Fruit fly (Drosophila melanogaster): ENCODE data around the gene CG42249.

CG42249 gene

dm6 chrX:11108845-11109450 lies 12.9 kb downstream of the CG42249 start:
- no peak for TF ChIP-seq CG17801 (GFP tag; optimal IDR thresholded peaks at IDR 0.05; ENCODE audit: partially characterized antibody)

dm6 chrX:11109670-11110069 lies 13.6 kb downstream of the CG42249 start:
- TF ChIP-seq CG17801 (GFP tag; optimal IDR thresholded peaks at IDR 0.05; ENCODE audit: partially characterized antibody) = no peak

DNA sequence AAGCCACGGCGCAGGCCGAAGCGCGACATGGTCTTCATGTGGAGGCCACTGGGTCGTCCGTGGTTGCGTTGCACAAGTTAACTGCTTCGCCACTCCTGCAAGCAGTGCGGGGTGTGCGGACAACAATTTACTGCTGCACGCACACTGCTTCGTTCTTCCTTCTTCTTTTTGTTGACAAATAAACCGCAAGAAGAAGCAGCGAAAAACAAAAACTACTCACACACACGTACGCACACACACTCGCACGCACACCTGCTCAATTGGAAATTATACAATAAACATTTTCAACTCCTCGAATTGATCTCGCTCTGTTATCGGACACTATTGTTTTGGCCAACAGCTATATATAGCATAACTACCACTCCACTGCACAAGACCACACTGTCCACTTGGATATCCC lies 27.5 kb downstream of the CG42249 start:
- TF ChIP-seq CG17801 (GFP tag; optimal IDR thresholded peaks at IDR 0.05; ENCODE audit: partially characterized antibody) = no peak

dm6 chrX:11124126-11124748 lies 28.2 kb downstream of the CG42249 start, which contains the start of gene CG11122:
CG11122 (minus strand) TSS chrX:11124726.
- TF ChIP-seq CG17801 (GFP tag; optimal IDR thresholded peaks at IDR 0.05; ENCODE audit: partially characterized antibody) = no peak

- TF ChIP-seq CG17801 (GFP tag; optimal IDR thresholded peaks at IDR 0.05; ENCODE audit: partially characterized antibody) = peak; percentile 41
Measured at dm6 chrX:11124749-11125508, 28.9 kb downstream of the CG42249 start, which contains the start of gene Rpt3. Rpt3 (plus strand) TSS chrX:11125101.

DNA sequence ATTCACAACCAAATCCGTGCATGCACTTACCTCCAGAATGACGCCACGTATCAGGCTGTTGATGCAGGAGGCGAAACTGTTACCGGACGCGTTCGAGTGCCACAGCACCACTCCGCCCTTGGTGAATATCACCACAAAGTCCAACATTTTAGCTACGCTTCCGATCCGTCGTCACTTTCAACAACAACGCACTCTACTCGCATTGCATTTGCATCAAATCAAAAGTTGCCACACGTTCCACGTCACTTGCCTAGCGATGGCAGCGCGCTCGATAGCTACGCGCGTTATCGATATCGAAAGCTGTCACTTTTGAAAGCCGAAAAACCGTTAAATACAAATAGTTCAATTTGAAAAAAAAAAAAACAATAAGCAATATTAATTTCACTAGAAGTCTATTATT lies 32.8 kb downstream of the CG42249 start, which contains the start of gene SrpRalpha:
TSS of gene SrpRalpha (minus strand) at position 260 of the 400 bp plus-strand sequence.
- peak; percentile 54 for TF ChIP-seq CG17801 (GFP tag; optimal IDR thresholded peaks at IDR 0.05; ENCODE audit: partially characterized antibody)

DNA sequence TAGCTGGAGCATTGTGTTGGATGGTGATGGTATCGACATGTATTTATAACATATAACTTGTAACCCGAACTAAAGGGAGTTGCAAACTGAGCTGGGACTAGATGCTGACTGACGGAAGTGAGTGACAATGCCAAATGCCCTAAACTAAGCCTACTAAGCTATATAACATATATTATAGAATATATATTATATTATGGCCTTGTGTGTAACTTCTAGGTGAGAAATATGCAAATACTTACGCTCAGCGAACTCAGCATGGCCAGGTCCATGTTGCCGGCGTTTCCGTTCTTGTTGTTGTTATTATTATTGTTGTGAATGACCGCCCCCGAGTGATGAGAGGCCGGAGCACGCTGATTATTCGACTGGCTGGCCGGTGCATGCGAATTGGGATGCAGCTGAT lies 36.2 kb downstream of the CG42249 start, which contains the start of gene CG44385:
TSS of gene CG44385 (minus strand) at position 101 of the 400 bp plus-strand sequence.
- no peak for TF ChIP-seq CG17801 (GFP tag; optimal IDR thresholded peaks at IDR 0.05; ENCODE audit: partially characterized antibody)

DNA sequence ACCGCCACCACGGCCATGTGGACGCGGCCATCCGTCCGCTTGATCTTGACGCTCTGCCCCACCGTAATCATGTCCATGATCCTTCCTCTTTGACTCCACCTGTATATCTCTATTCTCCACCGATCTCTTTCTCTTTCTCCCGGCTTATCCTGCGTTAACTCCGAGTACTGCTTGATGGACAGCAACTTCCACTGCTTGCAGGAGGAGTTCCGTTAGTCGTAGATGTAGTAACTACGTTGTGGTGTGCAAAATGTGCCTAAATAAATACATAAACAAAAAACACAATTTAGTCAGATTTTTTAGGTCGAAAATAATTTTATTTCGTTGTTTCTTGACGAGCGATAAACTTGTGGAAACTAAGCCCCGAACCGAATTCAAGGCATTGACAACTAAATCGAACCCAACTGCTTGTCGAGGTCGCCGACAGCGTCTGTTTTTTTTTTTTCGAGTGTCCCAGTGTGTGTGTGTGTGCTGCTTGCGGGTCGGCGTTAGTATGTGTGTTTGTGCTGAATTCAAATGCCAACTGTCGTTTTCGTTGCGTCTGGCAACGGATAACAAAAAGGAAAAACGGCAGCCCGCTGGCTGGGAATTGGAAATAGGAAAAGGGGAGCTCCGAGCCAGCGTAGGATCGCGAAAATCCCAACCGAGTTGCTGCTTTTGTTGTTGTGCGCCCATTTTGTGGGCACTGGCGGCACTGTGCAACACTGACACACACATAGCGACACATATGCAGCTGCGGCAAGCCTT lies 39.9 kb downstream of the CG42249 start:
- TF ChIP-seq CG17801 (GFP tag; optimal IDR thresholded peaks at IDR 0.05; ENCODE audit: partially characterized antibody) = no peak

DNA sequence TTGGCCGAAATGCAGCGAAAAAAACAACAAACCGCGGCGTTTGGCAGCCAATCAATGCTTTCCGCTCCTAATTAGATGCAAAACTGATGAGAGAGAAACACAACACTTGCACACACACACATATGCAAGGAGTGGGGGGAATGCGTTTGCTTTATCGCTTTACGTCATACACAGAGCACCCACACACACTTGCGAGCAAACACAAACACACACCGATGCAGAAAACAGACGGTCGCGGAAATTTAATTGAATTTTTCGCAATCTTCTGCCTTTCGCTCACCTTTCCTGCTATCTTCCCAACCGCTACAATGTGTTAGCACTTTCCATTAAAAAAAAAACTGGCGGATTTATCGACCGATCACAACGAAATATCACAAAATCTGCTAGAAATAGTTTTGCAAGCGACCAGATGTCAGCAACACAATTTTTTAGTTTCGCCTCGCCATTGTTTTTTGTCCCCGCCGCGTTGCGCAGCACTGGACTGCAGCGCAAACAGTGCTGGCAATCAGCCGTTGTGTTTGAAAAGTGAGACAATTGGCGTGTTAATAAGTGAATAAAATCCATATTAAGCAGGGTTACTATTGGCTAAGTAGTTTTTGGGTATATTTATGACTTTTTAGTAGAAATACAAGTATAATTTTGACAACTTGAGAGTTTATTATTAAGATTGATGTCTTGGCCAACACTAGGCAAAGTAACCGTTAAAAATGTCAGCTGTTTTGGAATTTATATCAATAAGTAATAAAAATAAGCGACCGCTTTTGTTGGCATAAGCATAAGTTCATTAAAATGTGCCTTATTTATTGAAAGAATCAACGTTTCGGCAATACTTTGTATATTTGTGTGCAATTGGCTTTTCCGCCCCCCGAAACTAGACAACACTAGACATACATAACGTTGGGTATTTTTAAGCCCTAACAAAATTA lies 40.8 kb downstream of the CG42249 start, which contains the start of gene Klp10A:
TSS of gene Klp10A (minus strand) at position 532 of the 926 bp plus-strand sequence.
- TF ChIP-seq CG17801 (GFP tag; optimal IDR thresholded peaks at IDR 0.05; ENCODE audit: partially characterized antibody) = no peak

dm6 chrX:11137566-11138186 lies 41.6 kb downstream of the CG42249 start, which contains the start of gene CDK2AP1:
CDK2AP1 (plus strand) TSS chrX:11137859.
- TF ChIP-seq CG17801 (GFP tag; optimal IDR thresholded peaks at IDR 0.05; ENCODE audit: partially characterized antibody) = peak; percentile 20

DNA sequence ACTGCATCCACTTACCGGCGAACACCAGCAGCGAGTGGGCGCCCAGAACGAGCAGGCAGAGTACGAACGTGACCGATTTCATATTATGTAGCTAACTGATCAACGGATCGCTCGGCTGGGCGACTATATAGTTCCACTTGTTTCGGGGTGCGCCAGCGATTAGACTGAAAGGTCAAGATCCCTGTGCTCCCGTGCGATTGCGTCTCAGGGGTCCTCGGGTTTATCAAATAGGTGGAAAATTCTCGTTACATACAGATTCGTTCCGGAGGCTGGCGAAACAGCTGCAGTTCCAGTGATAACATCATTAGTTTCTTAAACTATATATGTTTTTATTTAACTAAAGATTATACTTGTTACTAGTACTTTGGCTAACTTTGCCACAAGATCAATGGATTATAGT lies 44.1 kb downstream of the CG42249 start, which contains the start of gene ssp7:
TSS of gene ssp7 (minus strand) at position 101 of the 400 bp plus-strand sequence.
- TF ChIP-seq CG17801 (GFP tag; optimal IDR thresholded peaks at IDR 0.05; ENCODE audit: partially characterized antibody) = no peak

dm6 chrX:11141785-11142591 lies 45.9 kb downstream of the CG42249 start, which contains the start of the genes CG15199 and CG15202:
CG15199 (minus strand) TSS chrX:11141835.
CG15202 (plus strand) TSS chrX:11142541.
- no peak for TF ChIP-seq CG17801 (GFP tag; optimal IDR thresholded peaks at IDR 0.05; ENCODE audit: partially characterized antibody)

Measured in ovary, adult (tissue).